Fruit fly (Drosophila melanogaster) whole organism, embryonic: ENCODE results near the gene Tfb5.

Experiments
- Aef1 ChIP-seq: fragments of 200-800 bp; sonication (Bioruptor generic); IDR thresholded peaks from 3 replicates; pipeline ENCODE4 v1.3.6; 2022; ENCODE audit warnings: missing biosample characterization, missing genetic modification characterization
- CG10209 ChIP-seq: fragments of 200-800 bp; sonication (Bioruptor generic); optimal IDR thresholded peaks from 3 replicates; lab custom pipeline; 2017; ENCODE audit warnings: missing biosample characterization, mild to moderate bottlenecking, missing genetic modification characterization, missing genetic modification reagents
- CG10366 ChIP-seq: fragments of 200-800 bp; sonication (Bioruptor generic); IDR thresholded peaks from 2 replicates; pipeline ENCODE4 v1.3.6; 2022; ENCODE audit warnings: missing biosample characterization, missing genetic modification characterization
- CG12391 ChIP-seq: fragments of 200-800 bp; sonication (Bioruptor generic); optimal IDR thresholded peaks from 3 replicates; lab custom pipeline; 2018; ENCODE audit warnings: missing biosample characterization, mild to moderate bottlenecking, missing genetic modification characterization, moderate library complexity
- CG13424 ChIP-seq: fragments of 200-800 bp; sonication (Bioruptor generic); optimal IDR thresholded peaks from 2 replicates; lab custom pipeline; 2019; ENCODE audit warnings: missing biosample characterization, mild to moderate bottlenecking, missing genetic modification characterization, moderate library complexity
- CG14014 ChIP-seq: fragments of 200-800 bp; sonication (Bioruptor generic); IDR thresholded peaks from 2 replicates; pipeline ENCODE4 v1.3.6; 2022; ENCODE audit warnings: missing biosample characterization, missing genetic modification characterization
- CG14710 ChIP-seq: fragments of 200-800 bp; sonication (Bioruptor generic); optimal IDR thresholded peaks from 3 replicates; lab custom pipeline; 2019; ENCODE audit warnings: missing biosample characterization, mild to moderate bottlenecking, missing genetic modification characterization, moderate library complexity
- CG15696 ChIP-seq: fragments of 200-800 bp; sonication (Bioruptor generic); optimal IDR thresholded peaks from 2 replicates; lab custom pipeline; 2019; ENCODE audit warnings: missing biosample characterization, mild to moderate bottlenecking, missing genetic modification characterization, moderate library complexity
- CG2678 ChIP-seq: fragments of 200-800 bp; sonication (Bioruptor generic); optimal IDR thresholded peaks from 3 replicates; lab custom pipeline; 2019; ENCODE audit warnings: missing biosample characterization, mild to moderate bottlenecking, missing genetic modification characterization, moderate library complexity
- CG2889 ChIP-seq: fragments of 200-800 bp; sonication (Bioruptor generic); IDR thresholded peaks from 3 replicates; pipeline ENCODE4 v1.3.6; 2022; ENCODE audit warnings: missing biosample characterization, missing genetic modification characterization
- CG31365 ChIP-seq: fragments of 200-800 bp; sonication (Bioruptor generic); optimal IDR thresholded peaks from 2 replicates; lab custom pipeline; 2018; ENCODE audit warnings: missing biosample characterization, mild to moderate bottlenecking, missing genetic modification characterization
- CG3407 ChIP-seq: fragments of 200-800 bp; sonication (Bioruptor generic); optimal IDR thresholded peaks from 2 replicates; lab custom pipeline; 2018; ENCODE audit warnings: missing biosample characterization, mild to moderate bottlenecking, missing genetic modification characterization
- CG3838 ChIP-seq: fragments of 200-800 bp; sonication (Bioruptor generic); optimal IDR thresholded peaks from 3 replicates; lab custom pipeline; 2016; ENCODE audit warnings: missing biosample characterization, missing genetic modification characterization
- CG4282 ChIP-seq: fragments of 200-800 bp; sonication (Bioruptor generic); optimal IDR thresholded peaks from 2 replicates; lab custom pipeline; 2016; ENCODE audit warnings: missing biosample characterization, missing genetic modification characterization
- CG4424 ChIP-seq: fragments of 200-800 bp; sonication (Bioruptor generic); optimal IDR thresholded peaks from 3 replicates; lab custom pipeline; 2016; ENCODE audit warnings: missing biosample characterization, missing genetic modification characterization
- CG6813 ChIP-seq: fragments of 200-800 bp; sonication (Bioruptor generic); optimal IDR thresholded peaks from 2 replicates; lab custom pipeline; 2017; ENCODE audit warnings: missing biosample characterization, missing genetic modification characterization, mild to moderate bottlenecking, moderate library complexity, missing genetic modification reagents
- CG9215 ChIP-seq: fragments of 200-800 bp; sonication (Bioruptor generic); IDR thresholded peaks from 2 replicates; pipeline ENCODE4 v1.3.6; 2022; ENCODE audit warnings: missing biosample characterization, missing genetic modification characterization
- Chrac-16 ChIP-seq: fragments of 200-800 bp; sonication (Bioruptor generic); optimal IDR thresholded peaks from 3 replicates; lab custom pipeline; 2016; ENCODE audit warnings: missing biosample characterization, missing genetic modification characterization
- CoRest ChIP-seq: fragments of 200-800 bp; sonication (Bioruptor generic); optimal IDR thresholded peaks from 3 replicates; lab custom pipeline; 2018; ENCODE audit warnings: missing biosample characterization, mild to moderate bottlenecking, missing genetic modification characterization, moderate library complexity
- Dfd ChIP-seq, 2 experiments: fragments of >200 bp; optimal IDR thresholded peaks; 2 replicates each; lab custom pipeline; 2017; ENCODE audit warnings: missing biosample characterization in 2 of 2, missing genetic modification characterization in 2 of 2
- Dip2 ChIP-seq: fragments of 200-800 bp; sonication (Bioruptor generic); IDR thresholded peaks from 2 replicates; pipeline ENCODE4 v1.3.6; 2022; ENCODE audit warnings: missing biosample characterization, missing genetic modification characterization
- HmgZ ChIP-seq: fragments of 200-800 bp; sonication (Bioruptor generic); optimal IDR thresholded peaks from 2 replicates; lab custom pipeline; 2018; ENCODE audit warnings: missing biosample characterization, mild to moderate bottlenecking, missing genetic modification characterization
- Lim3 ChIP-seq: fragments of 200-800 bp; sonication (Bioruptor generic); IDR thresholded peaks from 2 replicates; pipeline ENCODE4 v1.3.6; 2022; ENCODE audit warnings: missing biosample characterization, missing genetic modification characterization
- Med ChIP-seq: fragments of 200-800 bp; sonication (Bioruptor generic); peaks from one replicate; lab custom pipeline; 2016; ENCODE audit warnings: missing biosample characterization, missing genetic modification characterization, mild to moderate bottlenecking, inconsistent platforms, moderate library complexity
- NFAT ChIP-seq: fragments of 200-800 bp; sonication (Bioruptor generic); IDR thresholded peaks from 2 replicates; pipeline ENCODE4 v1.3.6; 2022; ENCODE audit warnings: missing biosample characterization, missing genetic modification characterization
- Nf-YB ChIP-seq: fragments of 200-800 bp; sonication (Bioruptor generic); optimal IDR thresholded peaks from 3 replicates; lab custom pipeline; 2019; ENCODE audit warnings: missing biosample characterization, mild to moderate bottlenecking, missing genetic modification characterization, moderate library complexity
- Rfx ChIP-seq: fragments of 200-800 bp; sonication (Bioruptor generic); IDR thresholded peaks from 2 replicates; pipeline ENCODE4 v1.3.6; 2022; ENCODE audit warnings: missing biosample characterization, missing genetic modification characterization
- Side ChIP-seq: fragments of 200-800 bp; sonication (Bioruptor generic); optimal IDR thresholded peaks from 2 replicates; lab custom pipeline; 2016; ENCODE audit warnings: missing biosample characterization, missing genetic modification characterization
- Tbp ChIP-seq: fragments of >200 bp; optimal IDR thresholded peaks from 2 replicates; lab custom pipeline; 2018; ENCODE audit warnings: missing biosample characterization, missing genetic modification characterization
- Vsx1 ChIP-seq: fragments of 200-800 bp; sonication (Bioruptor generic); optimal IDR thresholded peaks from 2 replicates; lab custom pipeline; 2017; ENCODE audit warnings: missing biosample characterization, mild to moderate bottlenecking, missing genetic modification characterization, missing genetic modification reagents
- ase ChIP-seq: fragments of 200-800 bp; sonication (Bioruptor generic); IDR thresholded peaks from 3 replicates; pipeline ENCODE4 v1.3.6; 2022; ENCODE audit warnings: missing biosample characterization, missing genetic modification characterization
- chm ChIP-seq: fragments of 200-800 bp; sonication (Bioruptor generic); IDR thresholded peaks from 2 replicates; pipeline ENCODE4 v1.3.6; 2022; ENCODE audit warnings: missing biosample characterization, missing genetic modification characterization
- dan ChIP-seq: fragments of 200-800 bp; sonication (Bioruptor generic); IDR thresholded peaks from 2 replicates; pipeline ENCODE4 v1.3.6; 2022; ENCODE audit warnings: missing biosample characterization, missing genetic modification characterization
- disco-r ChIP-seq: fragments of 200-800 bp; sonication (Bioruptor generic); optimal IDR thresholded peaks from 2 replicates; lab custom pipeline; 2016; ENCODE audit warnings: missing biosample characterization, missing genetic modification characterization
- emc ChIP-seq: fragments of 200-800 bp; sonication (Bioruptor generic); optimal IDR thresholded peaks from 2 replicates; lab custom pipeline; 2016; ENCODE audit warnings: missing biosample characterization, missing genetic modification characterization
- fd96Cb ChIP-seq: fragments of 200-800 bp; sonication (Bioruptor generic); optimal IDR thresholded peaks from 2 replicates; lab custom pipeline; 2018; ENCODE audit warnings: missing biosample characterization, mild to moderate bottlenecking, missing genetic modification characterization, moderate library complexity
- fu2 ChIP-seq: fragments of 200-800 bp; sonication (Bioruptor generic); optimal IDR thresholded peaks from 2 replicates; lab custom pipeline; 2016; ENCODE audit warnings: missing biosample characterization, missing genetic modification characterization
- gcm ChIP-seq: fragments of 200-800 bp; sonication (Bioruptor generic); optimal IDR thresholded peaks from 2 replicates; lab custom pipeline; 2019; ENCODE audit warnings: missing biosample characterization, mild to moderate bottlenecking, missing genetic modification characterization, moderate library complexity
- grn ChIP-seq: fragments of 200-800 bp; sonication (Bioruptor generic); optimal IDR thresholded peaks from 3 replicates; lab custom pipeline; 2017; ENCODE audit warnings: missing biosample characterization, missing genetic modification characterization
- hth ChIP-seq: fragments of >200 bp; optimal IDR thresholded peaks from 2 replicates; lab custom pipeline; 2017; ENCODE audit warnings: inconsistent platforms
- jing ChIP-seq: fragments of 200-800 bp; sonication (Bioruptor generic); optimal IDR thresholded peaks from 2 replicates; lab custom pipeline; 2018; ENCODE audit warnings: missing biosample characterization, mild to moderate bottlenecking, missing genetic modification characterization
- lab ChIP-seq: fragments of 200-800 bp; sonication (Bioruptor generic); optimal IDR thresholded peaks from 3 replicates; lab custom pipeline; 2017; ENCODE audit warnings: missing biosample characterization, missing genetic modification characterization, mild to moderate bottlenecking, moderate library complexity, missing genetic modification reagents
- maf-S ChIP-seq: fragments of 200-800 bp; sonication (Bioruptor generic); optimal IDR thresholded peaks from 2 replicates; lab custom pipeline; 2016; ENCODE audit warnings: missing biosample characterization, missing genetic modification characterization
- p53 ChIP-seq: fragments of 200-800 bp; sonication (Bioruptor generic); optimal IDR thresholded peaks from 2 replicates; lab custom pipeline; 2016; ENCODE audit warnings: missing biosample characterization, missing genetic modification characterization
- pb ChIP-seq: fragments of 200-800 bp; sonication (Bioruptor generic); optimal IDR thresholded peaks from 3 replicates; lab custom pipeline; 2016; ENCODE audit warnings: missing biosample characterization, missing genetic modification characterization
- pum ChIP-seq: fragments of 200-800 bp; sonication (Bioruptor generic); optimal IDR thresholded peaks from 2 replicates; lab custom pipeline; 2016; ENCODE audit warnings: missing biosample characterization, missing genetic modification characterization
- seq ChIP-seq: fragments of 200-800 bp; sonication (Bioruptor generic); IDR thresholded peaks from 2 replicates; pipeline ENCODE4 v1.3.6; 2022; ENCODE audit warnings: missing biosample characterization, missing genetic modification characterization
- trh ChIP-seq: fragments of 200-800 bp; sonication (Bioruptor generic); optimal IDR thresholded peaks from 2 replicates; lab custom pipeline; 2016; ENCODE audit warnings: missing biosample characterization, missing genetic modification characterization
- wor ChIP-seq: fragments of 200-800 bp; sonication (Bioruptor generic); IDR thresholded peaks from 2 replicates; pipeline ENCODE4 v1.3.6; 2022; ENCODE audit warnings: missing biosample characterization, missing genetic modification characterization
- zf30C ChIP-seq: fragments of 200-800 bp; sonication (Bioruptor generic); optimal IDR thresholded peaks from 3 replicates; lab custom pipeline; 2018; ENCODE audit warnings: missing biosample characterization, mild to moderate bottlenecking, missing genetic modification characterization
- zfh2 ChIP-seq: fragments of 200-800 bp; sonication (Bioruptor generic); optimal IDR thresholded peaks from 2 replicates; lab custom pipeline; 2016; ENCODE audit warnings: missing biosample characterization, missing genetic modification characterization

Tfb5 gene

dm6 chr2L:4976988-4977551 is 33.6 kb downstream of the Tfb5 start, which contains the start of the genes Gmd and CG3792 (continued):
- TF ChIP-seq CG14014, result peak; percentile 95
- TF ChIP-seq pb (GFP tag; lab: Kevin White, UChicago), result peak; percentile 86
- TF ChIP-seq CG10366 (GFP tag; lab: Robert Waterston, UW), result peak; percentile 94
- TF ChIP-seq zfh2 (GFP tag; lab: Kevin White, UChicago), result peak; percentile 89
- peak; percentile 81 for TF ChIP-seq gcm
- peak; percentile 91 for TF ChIP-seq Chrac-16 (GFP tag; lab: Kevin White, UChicago)
- TF ChIP-seq CG31365 (tag; lab: Kevin White, UChicago), result peak; percentile 63
- TF ChIP-seq HmgZ (tag; lab: Kevin White, UChicago), result peak; percentile 96
- TF ChIP-seq pum (GFP tag; lab: Kevin White, UChicago), result peak; percentile 94
- peak; percentile 88 for TF ChIP-seq CG13424 (tag; lab: Kevin White, UChicago)
- TF ChIP-seq Side, result peak; percentile 92
- peak; percentile 71 for TF ChIP-seq Lim3 (GFP tag; lab: Robert Waterston, UW)
- peak; percentile 59; the same call in 1 of the 2 replicates for TF ChIP-seq Dip2 (GFP tag; lab: Robert Waterston, UW)
- TF ChIP-seq emc (GFP tag; lab: Kevin White, UChicago), result peak; percentile 81
- peak; percentile 83 for TF ChIP-seq trh (GFP tag; lab: Kevin White, UChicago)
- peak; percentile 88 for TF ChIP-seq fu2 (GFP tag; lab: Kevin White, UChicago)
- TF ChIP-seq CG4424 (GFP tag; lab: Kevin White, UChicago), result peak; percentile 97
- TF ChIP-seq Rfx, result peak; percentile 97
- TF ChIP-seq CG2889 (GFP tag; lab: Robert Waterston, UW), result peak; percentile 92
- TF ChIP-seq Aef1 (GFP tag; lab: Robert Waterston, UW), result peak; percentile 95
- peak; percentile 85 for TF ChIP-seq disco-r (GFP tag; lab: Kevin White, UChicago)
- peak; percentile 97 for TF ChIP-seq CG14710
- peak; percentile 95 for TF ChIP-seq wor (GFP tag; lab: Robert Waterston, UW)
- TF ChIP-seq CoRest (tag; lab: Kevin White, UChicago), result peak; percentile 97
- no peak for TF ChIP-seq Tbp (GFP tag; lab: Kevin White, UChicago)
- TF ChIP-seq CG9215 (GFP tag; lab: Robert Waterston, UW), result peak; percentile 96
- TF ChIP-seq maf-S (GFP tag; lab: Kevin White, UChicago), result peak; percentile 95
- no peak for TF ChIP-seq jing (GFP tag; lab: Kevin White, UChicago)
- TF ChIP-seq grn, result peak; percentile 59
- TF ChIP-seq CG12391, result peak; percentile 94
- TF ChIP-seq CG3838, result peak; percentile 87
- peak; percentile 91 for TF ChIP-seq chm (GFP tag; lab: Robert Waterston, UW)
- TF ChIP-seq CG10209 (GFP tag; lab: Kevin White, UChicago), result peak; percentile 94
- peak; percentile 95 for TF ChIP-seq seq (GFP tag; lab: Robert Waterston, UW)
- peak; percentile 94 for TF ChIP-seq NFAT (GFP tag; lab: Robert Waterston, UW)
- TF ChIP-seq lab, result peak; percentile 97
- peak; percentile 78 for TF ChIP-seq CG3407
- peak; percentile 82 for TF ChIP-seq Nf-YB (GFP tag; lab: Kevin White, UChicago)
- TF ChIP-seq CG2678 (tag; lab: Kevin White, UChicago), result peak; percentile 97
- TF ChIP-seq fd96Cb (tag; lab: Kevin White, UChicago), result peak; percentile 91
- peak; percentile 92 for TF ChIP-seq CG6813 (GFP tag; lab: Kevin White, UChicago)
- peak; percentile 98 for TF ChIP-seq Med (GFP tag; lab: Kevin White, UChicago)
- TF ChIP-seq Vsx1 (GFP tag; lab: Kevin White, UChicago), result no peak
- TF ChIP-seq CG15696 (tag; lab: Kevin White, UChicago), result peak; percentile 96
- TF ChIP-seq p53 (GFP tag; lab: Kevin White, UChicago), result peak; percentile 86
- peak; percentile 2 for TF ChIP-seq zf30C
- TF ChIP-seq dan (GFP tag; lab: Robert Waterston, UW), result peak; percentile 85
- TF ChIP-seq CG4282, result peak; percentile 96
- TF ChIP-seq hth, result no peak
- TF ChIP-seq ase (GFP tag; lab: Robert Waterston, UW), result peak; percentile 94
- no peak for TF ChIP-seq Dfd (GFP tag; optimal IDR thresholded peaks at IDR 0.05; lab: Kevin White, UChicago)
